Worm (Caenorhabditis elegans): ENCODE results near the gene cdk-12.

Gene cdk-12

DNA sequence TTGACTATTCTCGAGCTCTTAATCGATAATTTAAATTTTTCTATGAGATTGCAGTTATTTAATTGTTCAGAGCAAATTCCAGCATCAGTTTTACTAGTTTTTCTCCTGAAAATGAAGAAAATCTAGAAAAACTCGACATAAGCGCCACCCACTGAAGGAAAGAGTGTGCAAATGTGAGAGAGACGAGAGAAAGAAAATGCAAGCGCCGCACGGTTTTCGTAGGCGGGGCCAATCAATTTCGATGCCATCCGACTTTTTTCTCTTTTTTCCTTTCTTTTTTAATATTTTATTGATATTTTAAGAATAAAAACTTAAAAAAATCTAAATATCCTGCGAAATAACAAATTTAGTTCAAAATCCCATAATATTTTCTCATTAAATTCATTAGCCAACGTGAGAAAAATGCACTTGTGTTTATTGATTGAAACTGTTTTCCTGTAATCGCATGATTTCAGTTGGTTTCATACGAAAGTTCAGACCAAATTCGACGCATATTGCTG is at the start of gene cdk-12:
Gene cdk-12 (plus strand): TSS at position 450 of the 500 bp plus-strand sequence.
- peak; percentile 35 for TF ChIP-seq C16A3.4 (tag; optimal IDR thresholded peaks at IDR 0.05)
- peak; percentile 51 for TF ChIP-seq nhr-47 (tag; optimal IDR thresholded peaks at IDR 0.05)
- TF ChIP-seq fkh-10 (GFP tag; optimal IDR thresholded peaks at IDR 0.05): no peak
- TF ChIP-seq lin-14 (GFP tag; optimal IDR thresholded peaks at IDR 0.05): peak; percentile 57
- peak; percentile 28 for TF ChIP-seq tbx-2 (tag; optimal IDR thresholded peaks at IDR 0.05)
- no peak for TF ChIP-seq C04F5.9 (tag; optimal IDR thresholded peaks at IDR 0.05)
- TF ChIP-seq dsc-1 (tag; optimal IDR thresholded peaks at IDR 0.05): peak; percentile 19
- peak; percentile 52 for TF ChIP-seq swsn-7 (tag; optimal IDR thresholded peaks at IDR 0.05)
- TF ChIP-seq lin-39 (tag; optimal IDR thresholded peaks at IDR 0.05): no peak
- TF ChIP-seq Y116A8C.19 (tag; optimal IDR thresholded peaks at IDR 0.05; ENCODE audit: borderline replicate concordance): no peak
- no peak for TF ChIP-seq nhr-11 (tag; optimal IDR thresholded peaks at IDR 0.05)
- no peak for TF ChIP-seq nhr-76 (tag; optimal IDR thresholded peaks at IDR 0.05)
- TF ChIP-seq irx-1 (tag; optimal IDR thresholded peaks at IDR 0.05): peak; percentile 6
- peak in 1 of 3 experiments; percentile 56 for TF ChIP-seq ceh-82 (tag; optimal IDR thresholded peaks at IDR 0.05)
- no peak for TF ChIP-seq pax-3 (tag; optimal IDR thresholded peaks at IDR 0.05)
- TF ChIP-seq nhr-20 (tag; optimal IDR thresholded peaks at IDR 0.05): peak; percentile 34
- no peak for TF ChIP-seq lin-13 (GFP tag; optimal IDR thresholded peaks at IDR 0.05)
- TF ChIP-seq xbp-1 (tag; optimal IDR thresholded peaks at IDR 0.05): peak; percentile 53
- peak; percentile 29 for TF ChIP-seq nhr-19 (GFP tag; conservative IDR thresholded peaks at IDR 0.05)
- TF ChIP-seq dpl-1 (GFP tag; optimal IDR thresholded peaks at IDR 0.05): peak; percentile 34 to 62 (median 36)
- TF ChIP-seq F16B12.6 (tag; optimal IDR thresholded peaks at IDR 0.05): no peak
- TF ChIP-seq skn-1 (tag; optimal IDR thresholded peaks at IDR 0.05): peak; percentile 66
- TF ChIP-seq nhr-85 (tag): peak; percentile 9
- TF ChIP-seq isw-1 (GFP tag; IDR thresholded peaks at IDR 0.05): no peak
- peak; percentile 38 to 52 for TF ChIP-seq lin-35 (GFP tag; optimal IDR thresholded peaks at IDR 0.05)
- peak; percentile 63 for TF ChIP-seq mep-1 (tag; optimal IDR thresholded peaks at IDR 0.05)
- TF ChIP-seq nhr-90 (tag; optimal IDR thresholded peaks at IDR 0.05; ENCODE audit: poor library complexity): peak; percentile 35
- peak; percentile 62 to 72 for TF ChIP-seq lsy-2 (tag; optimal IDR thresholded peaks at IDR 0.05)
- no peak for TF ChIP-seq unc-30 (tag; optimal IDR thresholded peaks at IDR 0.05)
- no peak for TF ChIP-seq aly-2 (tag; optimal IDR thresholded peaks at IDR 0.05)
- peak in 1 of 6 experiments; percentile 73 for TF ChIP-seq elt-3 (tag; optimal IDR thresholded peaks at IDR 0.05)
- TF ChIP-seq egl-27 (tag; optimal IDR thresholded peaks at IDR 0.05): no peak
- peak; percentile 70 for TF ChIP-seq rnt-1 (tag; optimal IDR thresholded peaks at IDR 0.05)
- no peak for TF ChIP-seq ets-5 (GFP tag; IDR thresholded peaks at IDR 0.05)
- TF ChIP-seq vab-15 (tag; optimal IDR thresholded peaks at IDR 0.05): no peak
- peak in 1 of 2 experiments; percentile 34 for TF ChIP-seq mdl-1 (tag; optimal IDR thresholded peaks at IDR 0.05)
- no peak for TF ChIP-seq ztf-4 (tag; optimal IDR thresholded peaks at IDR 0.05)
- TF ChIP-seq sup-37 (GFP tag; optimal IDR thresholded peaks at IDR 0.05): no peak
- TF ChIP-seq nhr-71 (tag; optimal IDR thresholded peaks at IDR 0.05): peak; percentile 66
- no peak for TF ChIP-seq nhr-77 (tag; optimal IDR thresholded peaks at IDR 0.05)
- peak; percentile 39 to 57 for TF ChIP-seq efl-1 (optimal IDR thresholded peaks at IDR 0.05)
- peak; percentile 51 to 94 for TF ChIP-seq efl-1 (GFP tag; optimal IDR thresholded peaks at IDR 0.05 in 1 of 2)
- TF ChIP-seq snpc-4 (tag; optimal IDR thresholded peaks at IDR 0.05): peak; percentile 20
- TF ChIP-seq unc-62 (GFP tag; optimal IDR thresholded peaks at IDR 0.05): no peak
- TF ChIP-seq pag-3 (tag; optimal IDR thresholded peaks at IDR 0.05; ENCODE audit: borderline replicate concordance, insufficient read depth): peak; percentile 69
- no peak for TF ChIP-seq aha-1 (tag; optimal IDR thresholded peaks at IDR 0.05)
- peak; percentile 60 for TF ChIP-seq snu-23 (GFP tag; optimal IDR thresholded peaks at IDR 0.05)
- TF ChIP-seq blmp-1 (tag; optimal IDR thresholded peaks at IDR 0.05): peak; percentile 53
- TF ChIP-seq mab-9 (GFP tag; IDR thresholded peaks at IDR 0.05): no peak
- no peak for TF ChIP-seq grh-1 (GFP tag; IDR thresholded peaks at IDR 0.05)

Measured in whole organism, L1 larva.